Worm (Caenorhabditis elegans) whole organism, midembryonic: ENCODE results near the gene srv-9.

Source experiments
- T22C8.4 ChIP-seq: fragments of 200-800 bp; sonication (Bioruptor generic); IDR thresholded peaks from 2 replicates; pipeline ENCODE4 v1.3.6; 2022; ENCODE audit warnings: missing genetic modification characterization, missing compliant biosample characterization
- flt-1 ChIP-seq: fragments of 200-800 bp; sonication (Bioruptor generic); IDR thresholded peaks from 2 replicates; pipeline ENCODE4 v1.3.6; 2022; ENCODE audit warnings: missing genetic modification characterization, missing compliant biosample characterization
- tab-1 ChIP-seq: fragments of 200-800 bp; sonication (Bioruptor generic); IDR thresholded peaks from 2 replicates; pipeline ENCODE4 v1.3.6; 2022; ENCODE audit warnings: missing genetic modification characterization, missing compliant biosample characterization
- ztf-29 ChIP-seq: fragments of 200-800 bp; sonication (Bioruptor generic); IDR thresholded peaks from 2 replicates; pipeline ENCODE4 v1.3.6; 2022; ENCODE audit warnings: missing genetic modification reagents, missing genetic modification characterization, missing compliant biosample characterization

ce11 chrV:13391378-13392258 lies 31.3 kb downstream of the srv-9 start, which contains the start of gene somi-1:
- TF ChIP-seq flt-1 (GFP tag; lab: Robert Waterston, UW) (no peak), tab-1 (GFP tag; lab: Robert Waterston, UW) (no peak), ztf-29 (GFP tag; lab: Robert Waterston, UW) (no peak), T22C8.4 (no peak)
